Worm (Caenorhabditis elegans): ENCODE measurements around the gene cks-1.

DNA sequence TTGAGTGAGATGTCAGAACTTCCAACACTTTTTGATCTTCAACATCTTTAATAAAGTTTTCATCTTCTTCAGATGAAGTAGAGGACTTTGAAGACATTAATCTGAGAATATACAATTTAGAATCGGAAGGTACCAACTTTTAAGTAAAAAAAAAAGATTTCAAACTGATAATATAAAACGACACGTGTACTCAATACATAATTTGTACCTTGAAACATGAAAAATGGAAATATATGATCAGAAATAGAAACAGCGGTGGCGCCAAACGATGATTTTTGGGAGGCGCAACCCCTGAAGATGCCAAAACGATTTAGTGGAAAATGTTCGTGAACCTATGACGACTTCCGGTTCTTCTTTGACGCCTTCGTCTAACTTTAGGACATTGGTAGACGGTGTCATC lies 41.2 kb upstream of the cks-1 start, which contains the start of gene oat-1:
- TF ChIP-seq cnd-1 (tag; optimal IDR thresholded peaks at IDR 0.05) (no peak), nhr-28 (tag; optimal IDR thresholded peaks at IDR 0.05) (no peak), nhr-237 (tag; optimal IDR thresholded peaks at IDR 0.05) (no peak), sem-2 (GFP tag; optimal IDR thresholded peaks at IDR 0.05) (no peak), drap-1 (GFP tag; optimal IDR thresholded peaks at IDR 0.05) (no peak), snpc-4 (tag; optimal IDR thresholded peaks at IDR 0.05) (no peak), nhr-2 (tag; optimal IDR thresholded peaks at IDR 0.05) (no peak), mep-1 (tag; optimal IDR thresholded peaks at IDR 0.05) (no peak), ceh-83 (GFP tag; optimal IDR thresholded peaks at IDR 0.05) (no peak), elt-3 (tag; optimal IDR thresholded peaks at IDR 0.05) (no peak)
